Worm (Caenorhabditis elegans) whole organism, young adult: ENCODE results near the gene snf-12.

Source experiments
- B0019.2 ChIP-seq: fragments of 200-800 bp; sonication (Bioruptor generic); conservative IDR thresholded peaks from 2 replicates; pipeline ENCODE4 v1.3.6; 2022; ENCODE audit warnings: missing genetic modification reagents, missing genetic modification characterization, missing compliant biosample characterization
- B0035.1 ChIP-seq: sonication (generic microtip); optimal IDR thresholded peaks from 2 replicates; lab custom pipeline; 2016; ENCODE audit warnings: missing genetic modification characterization, mild to moderate bottlenecking, missing compliant biosample characterization, missing genotype, missing genetic modification reagents
- C17E4.6 ChIP-seq: fragments of 200-800 bp; sonication (Bioruptor generic); IDR thresholded peaks from 2 replicates; pipeline ENCODE4 v1.3.6; 2022; ENCODE audit warnings: missing genetic modification reagents, missing genetic modification characterization, missing compliant biosample characterization
- F10E7.11 ChIP-seq: sonication (generic microtip); optimal IDR thresholded peaks from 2 replicates; lab custom pipeline; 2017; ENCODE audit warnings: mild to moderate bottlenecking, missing genetic modification characterization, moderate library complexity, missing compliant biosample characterization
- F23B12.7 ChIP-seq: sonication (generic microtip); optimal IDR thresholded peaks from 2 replicates; lab custom pipeline; 2017; ENCODE audit warnings: missing genetic modification characterization, mild to moderate bottlenecking, missing compliant biosample characterization, antibody characterized with exemption, moderate library complexity; ENCODE audit not compliant: insufficient read depth
- F37B4.10 ChIP-seq: fragments of 200-800 bp; sonication (Bioruptor generic); IDR thresholded peaks from 2 replicates; pipeline ENCODE4 v1.3.6; 2022; ENCODE audit warnings: missing genetic modification characterization, missing compliant biosample characterization
- F57C9.4 ChIP-seq: sonication (generic microtip); optimal IDR thresholded peaks from 2 replicates; lab custom pipeline; 2017; ENCODE audit warnings: mild to moderate bottlenecking, missing genetic modification characterization, missing compliant biosample characterization
- K12H6.12 ChIP-seq: fragments of 200-800 bp; sonication (Bioruptor generic); optimal IDR thresholded peaks from 2 replicates; lab custom pipeline; 2018; ENCODE audit warnings: mild to moderate bottlenecking, missing genetic modification characterization, missing compliant biosample characterization
- Y53G8AR.9 ChIP-seq: fragments of 200-800 bp; sonication (Bioruptor generic); conservative IDR thresholded peaks from 2 replicates; pipeline ENCODE4 v1.3.6; 2022; ENCODE audit warnings: missing genetic modification reagents, missing genetic modification characterization, missing compliant biosample characterization
- Y56A3A.18 ChIP-seq: fragments of 200-800 bp; sonication (Bioruptor generic); IDR thresholded peaks from 2 replicates; pipeline ENCODE4 v1.3.6; 2022; ENCODE audit warnings: missing genetic modification reagents, missing genetic modification characterization, missing compliant biosample characterization
- Y67H2A.10 ChIP-seq: fragments of 200-800 bp; sonication (Bioruptor generic); conservative IDR thresholded peaks from 2 replicates; pipeline ENCODE4 v1.3.6; 2022; ENCODE audit warnings: missing genetic modification reagents, missing genetic modification characterization, missing compliant biosample characterization
- Y95B8A.8 ChIP-seq: fragments of 200-800 bp; sonication (Bioruptor generic); IDR thresholded peaks from 2 replicates; pipeline ENCODE4 v1.3.6; 2022; ENCODE audit warnings: missing genetic modification reagents, missing genetic modification characterization, missing compliant biosample characterization
- attf-6 ChIP-seq: fragments of 200-800 bp; sonication (Bioruptor generic); IDR thresholded peaks from 2 replicates; pipeline ENCODE4 v1.3.6; 2022; ENCODE audit warnings: missing genetic modification reagents, missing genetic modification characterization, missing compliant biosample characterization
- ccch-3 ChIP-seq: fragments of 200-800 bp; sonication (Bioruptor generic); optimal IDR thresholded peaks from 2 replicates; lab custom pipeline; 2018; ENCODE audit warnings: mild to moderate bottlenecking, missing genetic modification characterization, missing compliant biosample characterization
- cebp-1 ChIP-seq, 2 experiments: fragments of 200-800 bp in 1 of 2; sonication (Bioruptor generic) in 1 of 2; sonication (generic microtip) in 1 of 2; IDR thresholded peaks in 1 of 2; optimal IDR thresholded peaks in 1 of 2; 2 replicates each; pipeline versions ENCODE4 v1.3.6 to Lab custom; 2017 to 2022; ENCODE audit warnings: missing compliant biosample characterization in 2 of 2, missing genetic modification characterization in 2 of 2, mild to moderate bottlenecking in 1 of 2, missing genetic modification reagents in 1 of 2, moderate library complexity in 1 of 2
- ceh-27 ChIP-seq: fragments of 200-800 bp; sonication (Bioruptor generic); optimal IDR thresholded peaks from 2 replicates; lab custom pipeline; 2018; ENCODE audit warnings: mild to moderate bottlenecking, missing genetic modification characterization, moderate library complexity, missing compliant biosample characterization
- ceh-58 ChIP-seq: fragments of 200-800 bp; sonication (Bioruptor generic); IDR thresholded peaks from 2 replicates; pipeline ENCODE4 v1.3.6; 2022; ENCODE audit warnings: missing genetic modification characterization, missing compliant biosample characterization
- dpff-1 ChIP-seq: sonication (generic microtip); optimal IDR thresholded peaks from 2 replicates; lab custom pipeline; 2017; ENCODE audit warnings: mild to moderate bottlenecking, missing genetic modification characterization, missing compliant biosample characterization
- dpl-1 ChIP-seq: fragments of 150-350 bp; optimal IDR thresholded peaks from 2 replicates; lab custom pipeline; 2014; ENCODE audit warnings: missing biosample characterization, missing genetic modification reagents, missing genetic modification characterization
- egl-44 ChIP-seq: fragments of 200-800 bp; sonication (Bioruptor generic); IDR thresholded peaks from 2 replicates; pipeline ENCODE4 v1.3.6; 2022; ENCODE audit warnings: missing genetic modification reagents, missing genetic modification characterization, missing compliant biosample characterization
- egrh-3 ChIP-seq: fragments of 200-800 bp; sonication (Bioruptor generic); IDR thresholded peaks from 2 replicates; pipeline ENCODE4 v1.3.6; 2022; ENCODE audit warnings: missing genetic modification reagents, missing genetic modification characterization, missing compliant biosample characterization
- ets-4 ChIP-seq: fragments of 200-800 bp; sonication (Bioruptor generic); optimal IDR thresholded peaks from 2 replicates; lab custom pipeline; 2018; ENCODE audit warnings: mild to moderate bottlenecking, missing genetic modification characterization, missing compliant biosample characterization
- fkh-3 ChIP-seq: sonication (generic microtip); optimal IDR thresholded peaks from 2 replicates; lab custom pipeline; 2016; ENCODE audit warnings: mild to moderate bottlenecking, missing genetic modification characterization, missing compliant biosample characterization
- hmg-20 ChIP-seq: fragments of 200-800 bp; sonication (Bioruptor generic); IDR thresholded peaks from 2 replicates; pipeline ENCODE4 v1.3.6; 2022; ENCODE audit warnings: missing genetic modification reagents, missing genetic modification characterization, missing compliant biosample characterization
- lin-35 ChIP-seq, 3 experiments: fragments of 150-350 bp in 2 of 3; sonication (generic microtip) in 1 of 3; optimal IDR thresholded peaks; 2 replicates each; lab custom pipeline; 2014 to 2018; ENCODE audit warnings: missing biosample characterization in 3 of 3, missing genetic modification characterization in 3 of 3, missing genetic modification reagents in 3 of 3
- madf-3 ChIP-seq: fragments of 200-800 bp; sonication (Bioruptor generic); IDR thresholded peaks from 2 replicates; pipeline ENCODE4 v1.3.6; 2022; ENCODE audit warnings: missing genetic modification reagents, missing genetic modification characterization, missing compliant biosample characterization
- mxl-1 ChIP-seq: sonication (generic microtip); optimal IDR thresholded peaks from 2 replicates; lab custom pipeline; 2016; ENCODE audit warnings: missing genetic modification characterization, missing compliant biosample characterization
- nhr-80 ChIP-seq: sonication (generic microtip); optimal IDR thresholded peaks from 2 replicates; lab custom pipeline; 2016; ENCODE audit warnings: missing genetic modification characterization, missing compliant biosample characterization
- nhr-90 ChIP-seq: sonication (generic microtip); optimal IDR thresholded peaks from 2 replicates; lab custom pipeline; 2016; ENCODE audit warnings: missing genotype, mild to moderate bottlenecking, missing genetic modification characterization, missing compliant biosample characterization
- repo-1 ChIP-seq: sonication (generic microtip); optimal IDR thresholded peaks from 2 replicates; lab custom pipeline; 2017; ENCODE audit warnings: mild to moderate bottlenecking, missing genetic modification characterization, missing compliant biosample characterization
- snpc-1.1 ChIP-seq: sonication (generic microtip); optimal IDR thresholded peaks from 2 replicates; lab custom pipeline; 2017; ENCODE audit warnings: missing genetic modification characterization, mild to moderate bottlenecking, missing compliant biosample characterization, antibody characterized with exemption, moderate library complexity, missing genotype, missing genetic modification reagents; ENCODE audit not compliant: insufficient read depth
- somi-1 ChIP-seq: fragments of 200-800 bp; sonication (Bioruptor generic); optimal IDR thresholded peaks from 2 replicates; lab custom pipeline; 2018; ENCODE audit warnings: mild to moderate bottlenecking, missing genetic modification characterization, missing compliant biosample characterization
- zfh-2 ChIP-seq: fragments of 200-800 bp; sonication (Bioruptor generic); conservative IDR thresholded peaks from 2 replicates; pipeline ENCODE4 v1.3.6; 2022; ENCODE audit warnings: missing genetic modification reagents, missing genetic modification characterization, missing compliant biosample characterization
- ztf-18 ChIP-seq: sonication (generic microtip); optimal IDR thresholded peaks from 2 replicates; lab custom pipeline; 2016; ENCODE audit warnings: missing genotype, mild to moderate bottlenecking, missing genetic modification characterization, missing compliant biosample characterization
- ztf-6 ChIP-seq: fragments of 200-800 bp; sonication (Bioruptor generic); IDR thresholded peaks from 2 replicates; pipeline ENCODE4 v1.3.6; 2022; ENCODE audit warnings: missing genetic modification reagents, missing genetic modification characterization, missing compliant biosample characterization

Gene snf-12

ce11 chrX:9078149-9078548 is 48.9 kb downstream of the snf-12 start (continued):
- no peak for TF ChIP-seq snpc-1.1 (tag; lab: Kevin White, UChicago)
- no peak; the same call in 1 of the 2 replicates for TF ChIP-seq egl-44 (GFP tag; lab: Robert Waterston, UW)
- TF ChIP-seq, all 124 proteins: peak for 45

ce11 chrX:9081212-9081611 is 51.9 kb downstream of the snf-12 start:
- TF ChIP-seq ccch-3 = no peak
- TF ChIP-seq nhr-90 = no peak
- no peak for TF ChIP-seq B0019.2 (GFP tag; lab: Robert Waterston, UW)
- TF ChIP-seq C17E4.6 (GFP tag; lab: Robert Waterston, UW) = no peak
- no peak for TF ChIP-seq dpff-1 (tag; lab: Kevin White, UChicago)
- TF ChIP-seq hmg-20 (GFP tag; lab: Robert Waterston, UW) = no peak
- no peak for TF ChIP-seq somi-1 (GFP tag; lab: Kevin White, UChicago)
- TF ChIP-seq attf-6 (GFP tag; lab: Robert Waterston, UW) = no peak
- no peak for TF ChIP-seq Y56A3A.18 (GFP tag; lab: Robert Waterston, UW)
- no peak for TF ChIP-seq F10E7.11 (tag; lab: Kevin White, UChicago)
- no peak for TF ChIP-seq K12H6.12 (tag; lab: Kevin White, UChicago)
- no peak for TF ChIP-seq nhr-80 (tag; lab: Kevin White, UChicago)
- TF ChIP-seq madf-3 (GFP tag; lab: Robert Waterston, UW) = no peak
- no peak for TF ChIP-seq cebp-1 (GFP tag; IDR thresholded peaks at IDR 0.05; lab: Robert Waterston, UW)
- TF ChIP-seq cebp-1 (tag; optimal IDR thresholded peaks at IDR 0.05; lab: Kevin White, UChicago) = no peak
- no peak for TF ChIP-seq B0035.1
- no peak for TF ChIP-seq repo-1
- TF ChIP-seq ets-4 = no peak

- TF ChIP-seq ztf-6 (GFP tag; lab: Robert Waterston, UW) = no peak
- TF ChIP-seq F37B4.10 (GFP tag; lab: Robert Waterston, UW) = no peak
- no peak for TF ChIP-seq ceh-58 (GFP tag; lab: Robert Waterston, UW)
- no peak for TF ChIP-seq mxl-1 (tag; lab: Kevin White, UChicago)
- no peak for TF ChIP-seq Y95B8A.8 (GFP tag; lab: Robert Waterston, UW)
- no peak for TF ChIP-seq ceh-27
- TF ChIP-seq F23B12.7 (tag; lab: Kevin White, UChicago) = no peak
- TF ChIP-seq ztf-18 = no peak
- no peak for TF ChIP-seq egrh-3 (GFP tag; lab: Robert Waterston, UW)
- no peak for TF ChIP-seq zfh-2 (GFP tag; lab: Robert Waterston, UW)
- no peak for TF ChIP-seq attf-6 (GFP tag; lab: Robert Waterston, UW)
- no peak for TF ChIP-seq lin-35 (GFP tag; optimal IDR thresholded peaks at IDR 0.05; lab: Kevin White, UChicago)
- TF ChIP-seq fkh-3 (tag; lab: Kevin White, UChicago) = no peak
- TF ChIP-seq F57C9.4 (tag; lab: Kevin White, UChicago) = no peak
- TF ChIP-seq dpl-1 (GFP tag; lab: Kevin White, UChicago) = no peak
- TF ChIP-seq madf-3 (GFP tag; lab: Robert Waterston, UW) = no peak
- no peak for TF ChIP-seq Y53G8AR.9 (GFP tag; lab: Robert Waterston, UW)
- TF ChIP-seq Y67H2A.10 (GFP tag; lab: Robert Waterston, UW) = no peak
- TF ChIP-seq cebp-1 (GFP tag; IDR thresholded peaks at IDR 0.05; lab: Robert Waterston, UW) = no peak
- TF ChIP-seq cebp-1 (tag; optimal IDR thresholded peaks at IDR 0.05; lab: Kevin White, UChicago) = no peak
- TF ChIP-seq, all 124 proteins: peak for 0
Observed at ce11 chrX:9082646-9083045, 53.4 kb downstream of the snf-12 start, which contains the start of gene ajm-1. Gene ajm-1, plus strand, starts transcription at chrX:9082946.
